Worm (Caenorhabditis elegans) whole organism, early embryonic: ENCODE results near the gene npr-29.

Source experiments
- B0310.2 ChIP-seq: sonication (generic microtip); optimal IDR thresholded peaks from 2 replicates; lab custom pipeline; 2016; ENCODE audit warnings: mild to moderate bottlenecking, missing genetic modification characterization, missing compliant biosample characterization
- F13C5.2 ChIP-seq: sonication (generic microtip); optimal IDR thresholded peaks from 2 replicates; lab custom pipeline; 2017; ENCODE audit warnings: mild to moderate bottlenecking, missing genetic modification characterization, inconsistent platforms, missing compliant biosample characterization
- aly-1 ChIP-seq: sonication (generic microtip); optimal IDR thresholded peaks from 2 replicates; lab custom pipeline; 2016; ENCODE audit warnings: missing genetic modification characterization, missing compliant biosample characterization
- ama-1 ChIP-seq: fragments of 150-350 bp; optimal IDR thresholded peaks from 2 replicates; lab custom pipeline; 2014
- ceh-13 ChIP-seq: fragments of 200-800 bp; sonication (Bioruptor generic); optimal IDR thresholded peaks from 2 replicates; lab custom pipeline; 2018; ENCODE audit warnings: mild to moderate bottlenecking, missing genetic modification characterization, missing compliant biosample characterization
- ceh-36 ChIP-seq: sonication (generic microtip); optimal IDR thresholded peaks from 2 replicates; lab custom pipeline; 2016; ENCODE audit warnings: missing genetic modification characterization, inconsistent platforms, missing compliant biosample characterization
- ets-7 ChIP-seq: sonication (generic microtip); optimal IDR thresholded peaks from 2 replicates; lab custom pipeline; 2016; ENCODE audit warnings: missing genotype, missing genetic modification characterization, missing compliant biosample characterization
- flt-1 ChIP-seq: fragments of 200-800 bp; sonication (Bioruptor generic); IDR thresholded peaks from 2 replicates; pipeline ENCODE4 v1.3.6; 2022; ENCODE audit warnings: missing genetic modification characterization, missing compliant biosample characterization
- hmbx-1 ChIP-seq: sonication (generic microtip); optimal IDR thresholded peaks from 2 replicates; lab custom pipeline; 2016; ENCODE audit warnings: mild to moderate bottlenecking, missing genetic modification characterization, missing compliant biosample characterization
- hmg-4 ChIP-seq: fragments of 200-800 bp; sonication (Bioruptor generic); optimal IDR thresholded peaks from 2 replicates; lab custom pipeline; 2018; ENCODE audit warnings: mild to moderate bottlenecking, missing genetic modification characterization, missing compliant biosample characterization
- hnd-1 ChIP-seq: sonication (generic microtip); optimal IDR thresholded peaks from 2 replicates; lab custom pipeline; 2016; ENCODE audit warnings: missing genetic modification characterization, missing compliant biosample characterization
- pes-1 ChIP-seq: fragments of 200-800 bp; sonication (Bioruptor generic); IDR thresholded peaks from 2 replicates; pipeline ENCODE4 v1.3.6; 2022; ENCODE audit warnings: missing genetic modification reagents, missing genetic modification characterization, missing compliant biosample characterization
- scrt-1 ChIP-seq: fragments of 200-800 bp; sonication (Bioruptor generic); IDR thresholded peaks from 2 replicates; pipeline ENCODE4 v1.3.6; 2022; ENCODE audit warnings: missing genetic modification characterization, missing compliant biosample characterization
- sea-1 ChIP-seq: fragments of 200-800 bp; sonication (Bioruptor generic); conservative IDR thresholded peaks from 2 replicates; pipeline ENCODE4 v1.3.6; 2022; ENCODE audit warnings: missing genetic modification characterization, missing compliant biosample characterization
- tbx-11 ChIP-seq: fragments of 200-800 bp; sonication (Bioruptor generic); IDR thresholded peaks from 2 replicates; pipeline ENCODE4 v1.3.6; 2022; ENCODE audit warnings: missing genetic modification characterization, missing compliant biosample characterization
- tbx-37 ChIP-seq: fragments of 200-800 bp; sonication (Bioruptor generic); conservative IDR thresholded peaks from 2 replicates; pipeline ENCODE4 v1.3.6; 2022; ENCODE audit warnings: missing genetic modification reagents, missing genetic modification characterization, missing compliant biosample characterization
- tra-4 ChIP-seq: sonication (generic microtip); optimal IDR thresholded peaks from 2 replicates; lab custom pipeline; 2017; ENCODE audit warnings: missing genetic modification characterization, missing compliant biosample characterization

npr-29 gene

ce11 chrIII:9201977-9202376 is 13.3 kb downstream of the npr-29 start:
- no peak for TF ChIP-seq ets-7
- TF ChIP-seq scrt-1 (GFP tag; lab: Robert Waterston, UW): no peak
- TF ChIP-seq hmg-4 (GFP tag; lab: Kevin White, UChicago): no peak
- no peak for TF ChIP-seq aly-1 (tag; lab: Kevin White, UChicago)
- no peak for TF ChIP-seq F13C5.2 (tag; lab: Kevin White, UChicago)
- TF ChIP-seq ceh-36: no peak
- no peak for TF ChIP-seq ceh-13 (GFP tag; lab: Kevin White, UChicago)
- TF ChIP-seq tbx-11 (GFP tag; lab: Robert Waterston, UW): no peak
- no peak for TF ChIP-seq hnd-1 (tag; lab: Kevin White, UChicago)
- no peak for TF ChIP-seq pes-1
- no peak for TF ChIP-seq B0310.2 (tag; lab: Kevin White, UChicago)
- TF ChIP-seq flt-1 (GFP tag; lab: Robert Waterston, UW): no peak
- TF ChIP-seq tra-4 (tag; lab: Kevin White, UChicago): no peak
- no peak for TF ChIP-seq sea-1 (GFP tag; lab: Robert Waterston, UW)
- TF ChIP-seq hmbx-1 (tag; lab: Kevin White, UChicago): no peak
- TF ChIP-seq ama-1 (lab: Kevin White, UChicago): no peak
- no peak for TF ChIP-seq tbx-37

ce11 chrIII:9199605-9200004 is 15.7 kb downstream of the npr-29 start, which contains the start of gene ZC84.6:
Gene ZC84.6, minus strand, starts transcription at chrIII:9199705.
- no peak for TF ChIP-seq aly-1 (tag; lab: Kevin White, UChicago)
- no peak for TF ChIP-seq pes-1
- TF ChIP-seq hnd-1 (tag; lab: Kevin White, UChicago): no peak
- no peak for TF ChIP-seq B0310.2 (tag; lab: Kevin White, UChicago)
- no peak for TF ChIP-seq hmg-4 (GFP tag; lab: Kevin White, UChicago)
- TF ChIP-seq ama-1 (lab: Kevin White, UChicago): no peak

ce11 chrIII:9191091-9191490 is 24.2 kb downstream of the npr-29 start, which contains the start of gene cls-3:
Gene cls-3, minus strand, starts transcription at chrIII:9191109.
- TF ChIP-seq hnd-1 (tag; lab: Kevin White, UChicago) (no peak), hmg-4 (GFP tag; lab: Kevin White, UChicago) (peak; percentile 34)

- TF ChIP-seq aly-1 (tag; lab: Kevin White, UChicago) (no peak), hmbx-1 (tag; lab: Kevin White, UChicago) (no peak), ceh-13 (GFP tag; lab: Kevin White, UChicago) (no peak), scrt-1 (GFP tag; lab: Robert Waterston, UW) (no peak), ets-7 (no peak), B0310.2 (tag; lab: Kevin White, UChicago) (no peak), ceh-36 (no peak), ama-1 (lab: Kevin White, UChicago) (no peak), tbx-11 (GFP tag; lab: Robert Waterston, UW) (no peak), sea-1 (GFP tag; lab: Robert Waterston, UW) (no peak), tra-4 (tag; lab: Kevin White, UChicago) (no peak), flt-1 (GFP tag; lab: Robert Waterston, UW) (no peak), pes-1 (no peak), hnd-1 (tag; lab: Kevin White, UChicago) (no peak), F13C5.2 (tag; lab: Kevin White, UChicago) (no peak), tbx-37 (no peak), hmg-4 (GFP tag; lab: Kevin White, UChicago) (no peak)
These were observed 29.5 kb downstream of the npr-29 start, which contains the start of gene ZC84.7 for ce11 chrIII:9185722-9186121. Gene ZC84.7, plus strand, starts transcription at chrIII:9186022.

ce11 chrIII:9181246-9181645 is 34.0 kb downstream of the npr-29 start, which contains the start of gene tax-4:
Gene tax-4, plus strand, starts transcription at chrIII:9181546.
- TF ChIP-seq ama-1 (lab: Kevin White, UChicago) (no peak), hmbx-1 (tag; lab: Kevin White, UChicago) (no peak), scrt-1 (GFP tag; lab: Robert Waterston, UW) (no peak), tra-4 (tag; lab: Kevin White, UChicago) (no peak), tbx-37 (no peak), flt-1 (GFP tag; lab: Robert Waterston, UW) (no peak), tbx-11 (GFP tag; lab: Robert Waterston, UW) (no peak), hmg-4 (GFP tag; lab: Kevin White, UChicago) (no peak), F13C5.2 (tag; lab: Kevin White, UChicago) (no peak), ets-7 (no peak), pes-1 (no peak), ceh-36 (no peak), aly-1 (tag; lab: Kevin White, UChicago) (no peak), ceh-13 (GFP tag; lab: Kevin White, UChicago) (no peak), hnd-1 (tag; lab: Kevin White, UChicago) (no peak), sea-1 (GFP tag; lab: Robert Waterston, UW) (no peak), B0310.2 (tag; lab: Kevin White, UChicago) (no peak)

- TF ChIP-seq aly-1 (tag; lab: Kevin White, UChicago) (no peak), hmbx-1 (tag; lab: Kevin White, UChicago) (no peak), sea-1 (GFP tag; lab: Robert Waterston, UW) (no peak), scrt-1 (GFP tag; lab: Robert Waterston, UW) (no peak), flt-1 (GFP tag; lab: Robert Waterston, UW) (no peak), ceh-36 (no peak), ama-1 (lab: Kevin White, UChicago) (no peak), pes-1 (no peak), F13C5.2 (tag; lab: Kevin White, UChicago) (no peak), tbx-11 (GFP tag; lab: Robert Waterston, UW) (no peak), tbx-37 (no peak), ets-7 (no peak), hmg-4 (GFP tag; lab: Kevin White, UChicago) (no peak), hnd-1 (tag; lab: Kevin White, UChicago) (no peak), tra-4 (tag; lab: Kevin White, UChicago) (no peak), B0310.2 (tag; lab: Kevin White, UChicago) (no peak)
These were observed 37.4 kb downstream of the npr-29 start for ce11 chrIII:9177874-9178273.

ce11 chrIII:9176008-9176407 is 39.3 kb downstream of the npr-29 start:
- no peak for TF ChIP-seq tra-4 (tag; lab: Kevin White, UChicago)
- 0 out of 2 replicates have a peak, but pooled peaks have one; percentile 44 for TF ChIP-seq tbx-11 (GFP tag; lab: Robert Waterston, UW)
- TF ChIP-seq hmg-4 (GFP tag; lab: Kevin White, UChicago): peak; percentile 78
- no peak for TF ChIP-seq ets-7
- TF ChIP-seq hmbx-1 (tag; lab: Kevin White, UChicago): no peak
- no peak for TF ChIP-seq aly-1 (tag; lab: Kevin White, UChicago)
- TF ChIP-seq sea-1 (GFP tag; lab: Robert Waterston, UW): 0 out of 2 replicates have a peak, but pooled peaks have one; percentile 44
- TF ChIP-seq hnd-1 (tag; lab: Kevin White, UChicago): no peak
- no peak for TF ChIP-seq pes-1
- no peak for TF ChIP-seq tbx-37
